Fruit fly (Drosophila melanogaster): ENCODE results near the gene Nrg.

Nrg gene

dm6 chrX:8588607-8589171 lies 71.5 kb downstream of the Nrg start, which contains the start of gene CG12081 (continued):
- TF ChIP-seq CG34224 (GFP tag; IDR thresholded peaks at IDR 0.05; ENCODE audit: partially characterized antibody) (peak; percentile 87), ac (GFP tag; optimal IDR thresholded peaks at IDR 0.05) (no peak), HmgZ (tag; optimal IDR thresholded peaks at IDR 0.05) (peak; percentile 74), CTCF (GFP tag; optimal IDR thresholded peaks at IDR 0.05) (peak; percentile 3), CG13287 (GFP tag; IDR thresholded peaks at IDR 0.05; ENCODE audit: partially characterized antibody) (peak; percentile 92), Dp (GFP tag; optimal IDR thresholded peaks at IDR 0.05) (peak; percentile 67), her (GFP tag; optimal IDR thresholded peaks at IDR 0.05) (no peak), CG4424 (GFP tag; optimal IDR thresholded peaks at IDR 0.05) (no peak), onecut (GFP tag; IDR thresholded peaks at IDR 0.05) (peak; percentile 72), CG14441 (GFP tag; IDR thresholded peaks at IDR 0.05) (no peak), HmgD (GFP tag; optimal IDR thresholded peaks at IDR 0.05) (peak; percentile 16), CG12104 (GFP tag; optimal IDR thresholded peaks at IDR 0.05) (no peak), vnd (GFP tag; IDR thresholded peaks at IDR 0.05; ENCODE audit: partially characterized antibody) (peak; percentile 86), Hsf (GFP tag; optimal IDR thresholded peaks at IDR 0.05) (no peak), CG12219 (GFP tag; optimal IDR thresholded peaks at IDR 0.05) (no peak), ssp (GFP tag; IDR thresholded peaks at IDR 0.05) (peak; percentile 95), CG3838 (GFP tag; optimal IDR thresholded peaks at IDR 0.05) (no peak), CG9932 (GFP tag; IDR thresholded peaks at IDR 0.05) (peak; percentile 38; the same call in 1 of the 2 replicates), CG42726 (GFP tag; IDR thresholded peaks at IDR 0.05; ENCODE audit: partially characterized antibody) (peak; percentile 83), CHES-1-like (GFP tag; optimal IDR thresholded peaks at IDR 0.05) (no peak), bbx (GFP tag; IDR thresholded peaks at IDR 0.05; ENCODE audit: partially characterized antibody) (peak; percentile 91), CG30020 (tag; optimal IDR thresholded peaks at IDR 0.05) (peak; percentile 91), Scr (GFP tag; IDR thresholded peaks at IDR 0.05; ENCODE audit: partially characterized antibody) (peak; percentile 87), Elba2 (GFP tag; optimal IDR thresholded peaks at IDR 0.05) (peak; percentile 78), croc (GFP tag; conservative IDR thresholded peaks at IDR 0.05) (no peak), nmo (GFP tag; optimal IDR thresholded peaks at IDR 0.05) (peak; percentile 35), CG1024 (GFP tag; IDR thresholded peaks at IDR 0.05) (0 out of 2 replicates have a peak, but pooled peaks have one; percentile 14), Dll (GFP tag; IDR thresholded peaks at IDR 0.05; ENCODE audit: partially characterized antibody) (peak; percentile 90), cas (GFP tag; IDR thresholded peaks at IDR 0.05) (no peak)

dm6 chrX:8591685-8592127 lies 74.5 kb downstream of the Nrg start, which contains the start of the genes CG12659 and Crag:
TSS of gene CG12659 (minus strand) at chrX:8591729.
TSS of gene Crag (plus strand) at chrX:8592031.
- TF ChIP-seq CG10959 (GFP tag; IDR thresholded peaks at IDR 0.05) (no peak), CG31365 (tag; optimal IDR thresholded peaks at IDR 0.05) (no peak), CG1233 (GFP tag; optimal IDR thresholded peaks at IDR 0.05) (no peak), shn (GFP tag; optimal IDR thresholded peaks at IDR 0.05) (no peak), CG3281 (GFP tag; optimal IDR thresholded peaks at IDR 0.05) (no peak), CG11247 (GFP tag; IDR thresholded peaks at IDR 0.05) (no peak), CG31441 (GFP tag; IDR thresholded peaks at IDR 0.05) (no peak), chif (GFP tag; optimal IDR thresholded peaks at IDR 0.05) (no peak), gcm2 (GFP tag; optimal IDR thresholded peaks at IDR 0.05) (no peak), CG1024 (GFP tag; IDR thresholded peaks at IDR 0.05) (no peak), CG18011 (GFP tag; optimal IDR thresholded peaks at IDR 0.05) (no peak), pzg (GFP tag; optimal IDR thresholded peaks at IDR 0.05) (peak; percentile 33), Stat92E (GFP tag; optimal IDR thresholded peaks at IDR 0.05) (no peak), ara (GFP tag; IDR thresholded peaks at IDR 0.05) (no peak), cad (GFP tag; optimal IDR thresholded peaks at IDR 0.05) (no peak), insv (GFP tag; optimal IDR thresholded peaks at IDR 0.05) (no peak), CG12659 (GFP tag; optimal IDR thresholded peaks at IDR 0.05) (peak; percentile 83), dimm (GFP tag; IDR thresholded peaks at IDR 0.05) (no peak), BEAF-32 (GFP tag; optimal IDR thresholded peaks at IDR 0.05) (peak; percentile 74), trh (GFP tag; optimal IDR thresholded peaks at IDR 0.05) (no peak), CG14667 (GFP tag; IDR thresholded peaks at IDR 0.05) (no peak), Doc3 (GFP tag; IDR thresholded peaks at IDR 0.05; ENCODE audit: partially characterized antibody) (peak; percentile 50; the same call in 1 of the 3 replicates), unpg (GFP tag; optimal IDR thresholded peaks at IDR 0.05) (no peak)
